Worm (Caenorhabditis elegans): Measurements from ENCODE around the gene apl-1.

- TF ChIP-seq ceh-22 (tag; optimal IDR thresholded peaks at IDR 0.05) (no peak), ceh-24 (tag; optimal IDR thresholded peaks at IDR 0.05) (no peak), tbx-2 (tag; optimal IDR thresholded peaks at IDR 0.05) (no peak), sox-4 (tag; optimal IDR thresholded peaks at IDR 0.05) (no peak), nhr-11 (tag; optimal IDR thresholded peaks at IDR 0.05) (no peak)
Observed at ce11 chrX:5124288-5124687, 7.6 kb upstream of the apl-1 start.

Measured in whole organism, late embryonic.